Fruit fly (Drosophila melanogaster) whole organism, prepupa: ENCODE measurements around the gene vers.

Experiments used
- CG10631 ChIP-seq: fragments of 200-800 bp; sonication (Bioruptor generic); optimal IDR thresholded peaks from 2 replicates; lab custom pipeline; 2016; ENCODE audit warnings: missing biosample characterization, missing genetic modification characterization
- CG10669 ChIP-seq: fragments of 200-800 bp; sonication (Bioruptor generic); optimal IDR thresholded peaks from 3 replicates; lab custom pipeline; 2018; ENCODE audit warnings: missing biosample characterization, mild to moderate bottlenecking, missing genetic modification characterization, moderate library complexity
- CG11902 ChIP-seq: fragments of 200-800 bp; sonication (Bioruptor generic); optimal IDR thresholded peaks from 3 replicates; lab custom pipeline; 2016; ENCODE audit warnings: missing biosample characterization, missing genetic modification characterization
- CG15336 ChIP-seq: fragments of 200-800 bp; sonication (Bioruptor generic); IDR thresholded peaks from 2 replicates; pipeline ENCODE4 v1.3.6; 2022; ENCODE audit warnings: missing biosample characterization, missing genetic modification characterization
- CG1621 ChIP-seq: fragments of 200-800 bp; sonication (Bioruptor generic); optimal IDR thresholded peaks from 3 replicates; lab custom pipeline; 2018; ENCODE audit warnings: missing biosample characterization, mild to moderate bottlenecking, missing genetic modification characterization
- CG16779 ChIP-seq: fragments of 200-800 bp; sonication (Bioruptor generic); optimal IDR thresholded peaks from 3 replicates; lab custom pipeline; 2017; ENCODE audit warnings: missing biosample characterization, mild to moderate bottlenecking, missing genetic modification characterization
- CG3032 ChIP-seq: fragments of 200-800 bp; optimal IDR thresholded peaks from 2 replicates; lab custom pipeline; 2019; ENCODE audit warnings: missing biosample characterization, mild to moderate bottlenecking, missing genetic modification characterization, moderate library complexity
- CG31627 ChIP-seq: fragments of 200-800 bp; sonication (Bioruptor generic); optimal IDR thresholded peaks from 3 replicates; lab custom pipeline; 2016; ENCODE audit warnings: missing biosample characterization, missing genetic modification characterization
- CG32006 ChIP-seq: fragments of 200-800 bp; sonication (Bioruptor generic); optimal IDR thresholded peaks from 3 replicates; lab custom pipeline; 2017; ENCODE audit warnings: missing biosample characterization, mild to moderate bottlenecking, missing genetic modification characterization
- CG34406 ChIP-seq: fragments of 200-800 bp; sonication (Bioruptor generic); optimal IDR thresholded peaks from 3 replicates; lab custom pipeline; 2016; ENCODE audit warnings: missing biosample characterization, missing genetic modification characterization
- CG6163 ChIP-seq: fragments of 200-800 bp; sonication (Bioruptor generic); IDR thresholded peaks from 3 replicates; pipeline ENCODE4 v1.3.6; 2022; ENCODE audit warnings: missing biosample characterization, missing genetic modification characterization
- CG6808 ChIP-seq: fragments of 200-800 bp; sonication (Bioruptor generic); optimal IDR thresholded peaks from 3 replicates; lab custom pipeline; 2017; ENCODE audit warnings: missing biosample characterization, missing genetic modification characterization, mild to moderate bottlenecking, moderate library complexity, missing genetic modification reagents
- CG6854 ChIP-seq: fragments of 200-800 bp; sonication (Bioruptor generic); optimal IDR thresholded peaks from 2 replicates; lab custom pipeline; 2017; ENCODE audit warnings: missing biosample characterization, mild to moderate bottlenecking, missing genetic modification characterization
- CG7368 ChIP-seq: fragments of 200-800 bp; sonication (Bioruptor generic); optimal IDR thresholded peaks from 3 replicates; lab custom pipeline; 2016; ENCODE audit warnings: missing biosample characterization, missing genetic modification characterization
- CG8119 ChIP-seq: fragments of 200-800 bp; sonication (Bioruptor generic); IDR thresholded peaks from 3 replicates; pipeline ENCODE4 v1.3.6; 2022; ENCODE audit warnings: missing biosample characterization, missing genetic modification characterization
- CG8319 ChIP-seq: fragments of 200-800 bp; sonication (Bioruptor generic); optimal IDR thresholded peaks from 3 replicates; lab custom pipeline; 2016; ENCODE audit warnings: missing biosample characterization, missing genetic modification characterization
- CG8632 ChIP-seq: fragments of 200-800 bp; sonication (Bioruptor generic); optimal IDR thresholded peaks from 3 replicates; lab custom pipeline; 2016; ENCODE audit warnings: missing biosample characterization, missing genetic modification characterization
- CG9139 ChIP-seq: fragments of 200-800 bp; sonication (Bioruptor generic); optimal IDR thresholded peaks from 3 replicates; lab custom pipeline; 2017; ENCODE audit warnings: missing biosample characterization, mild to moderate bottlenecking, missing genetic modification characterization
- Eip75B ChIP-seq: fragments of 200-800 bp; sonication (Bioruptor generic); optimal IDR thresholded peaks from 3 replicates; lab custom pipeline; 2016; ENCODE audit warnings: missing biosample characterization, missing genetic modification characterization
- Eip78C ChIP-seq: fragments of 200-800 bp; sonication (Bioruptor generic); peaks from one replicate; lab custom pipeline; 2016; ENCODE audit warnings: missing biosample characterization, missing genetic modification characterization
- Ets21C ChIP-seq: fragments of 200-800 bp; sonication (Bioruptor generic); optimal IDR thresholded peaks from 3 replicates; lab custom pipeline; 2016; ENCODE audit warnings: missing biosample characterization, missing genetic modification characterization
- Gug ChIP-seq: fragments of 200-800 bp; sonication (Bioruptor generic); IDR thresholded peaks from 2 replicates; pipeline ENCODE4 v1.3.6; 2022; ENCODE audit warnings: missing biosample characterization, missing genetic modification characterization
- Hr38 ChIP-seq: sonication (Bioruptor generic); optimal IDR thresholded peaks from 2 replicates; lab custom pipeline; 2016; ENCODE audit warnings: missing biosample characterization, missing genetic modification characterization
- Hr39 ChIP-seq: fragments of 200-800 bp; sonication (Bioruptor generic); optimal IDR thresholded peaks from 2 replicates; lab custom pipeline; 2016; ENCODE audit warnings: missing biosample characterization, missing genetic modification characterization
- Hr4 ChIP-seq: fragments of 200-800 bp; sonication (Bioruptor generic); optimal IDR thresholded peaks from 3 replicates; lab custom pipeline; 2016; ENCODE audit warnings: missing biosample characterization, missing genetic modification characterization
- Lpt ChIP-seq: fragments of 200-800 bp; sonication (Bioruptor generic); optimal IDR thresholded peaks from 3 replicates; lab custom pipeline; 2016; ENCODE audit warnings: missing biosample characterization, missing genetic modification characterization
- Met ChIP-seq: fragments of 200-800 bp; sonication (Bioruptor generic); optimal IDR thresholded peaks from 3 replicates; lab custom pipeline; 2016; ENCODE audit warnings: missing biosample characterization, missing genetic modification characterization
- OdsH ChIP-seq: fragments of 200-800 bp; sonication (Bioruptor generic); optimal IDR thresholded peaks from 3 replicates; lab custom pipeline; 2016; ENCODE audit warnings: missing biosample characterization, missing genetic modification characterization
- Smox ChIP-seq: fragments of 200-800 bp; sonication (Bioruptor generic); optimal IDR thresholded peaks from 3 replicates; lab custom pipeline; 2016; ENCODE audit warnings: missing biosample characterization, missing genetic modification characterization
- Sox102F ChIP-seq: fragments of 200-800 bp; sonication (Bioruptor generic); optimal IDR thresholded peaks from 2 replicates; lab custom pipeline; 2016; ENCODE audit warnings: missing biosample characterization, mild to moderate bottlenecking, missing genetic modification characterization
- Sox15 ChIP-seq: fragments of 200-800 bp; sonication (Bioruptor generic); optimal IDR thresholded peaks from 3 replicates; lab custom pipeline; 2016; ENCODE audit warnings: missing biosample characterization, missing genetic modification characterization
- achi ChIP-seq: fragments of 200-800 bp; sonication (Bioruptor generic); optimal IDR thresholded peaks from 3 replicates; lab custom pipeline; 2016; ENCODE audit warnings: missing biosample characterization, missing genetic modification characterization
- acj6 ChIP-seq: fragments of 200-800 bp; sonication (Bioruptor generic); optimal IDR thresholded peaks from 3 replicates; lab custom pipeline; 2016; ENCODE audit warnings: missing biosample characterization, missing genetic modification characterization
- cyc ChIP-seq: fragments of 200-800 bp; sonication (Bioruptor generic); optimal IDR thresholded peaks from 3 replicates; lab custom pipeline; 2016; ENCODE audit warnings: missing biosample characterization, missing genetic modification characterization
- dsx ChIP-seq: fragments of 200-800 bp; optimal IDR thresholded peaks from 3 replicates; lab custom pipeline; 2019; ENCODE audit warnings: missing biosample characterization, mild to moderate bottlenecking, missing genetic modification characterization, moderate library complexity; ENCODE audit not compliant: poor library complexity, severe bottlenecking
- eg ChIP-seq: fragments of 200-800 bp; sonication (Bioruptor generic); IDR thresholded peaks from 3 replicates; pipeline ENCODE4 v1.3.6; 2022; ENCODE audit warnings: missing biosample characterization, missing genetic modification characterization
- esn ChIP-seq: fragments of 200-800 bp; sonication (Bioruptor generic); optimal IDR thresholded peaks from 2 replicates; lab custom pipeline; 2016; ENCODE audit warnings: missing biosample characterization, mild to moderate bottlenecking, missing genetic modification characterization, moderate library complexity
- fd59A ChIP-seq: fragments of 200-800 bp; sonication (Bioruptor generic); optimal IDR thresholded peaks from 2 replicates; lab custom pipeline; 2017; ENCODE audit warnings: missing biosample characterization, mild to moderate bottlenecking, missing genetic modification characterization, missing genetic modification reagents
- fkh ChIP-seq: fragments of 200-800 bp; sonication (Bioruptor generic); optimal IDR thresholded peaks from 3 replicates; lab custom pipeline; 2017; ENCODE audit warnings: missing biosample characterization, mild to moderate bottlenecking, missing genetic modification characterization, moderate library complexity
- lz ChIP-seq: fragments of 200-800 bp; sonication (Bioruptor generic); optimal IDR thresholded peaks from 3 replicates; lab custom pipeline; 2016; ENCODE audit warnings: missing biosample characterization, missing genetic modification characterization
- net ChIP-seq: fragments of 200-800 bp; sonication (Bioruptor generic); optimal IDR thresholded peaks from 3 replicates; lab custom pipeline; 2016; ENCODE audit warnings: missing biosample characterization, missing genetic modification characterization
- pdm3 ChIP-seq: fragments of 200-800 bp; sonication (Bioruptor generic); optimal IDR thresholded peaks from 3 replicates; lab custom pipeline; 2016; ENCODE audit warnings: missing biosample characterization, missing genetic modification characterization
- ss ChIP-seq, 2 experiments: fragments of 200-800 bp; sonication (Bioruptor generic); optimal IDR thresholded peaks; 2 replicates in 1 of 2; 3 replicates in 1 of 2; lab custom pipeline; 2017 to 2018; ENCODE audit warnings: mild to moderate bottlenecking in 2 of 2, missing biosample characterization in 2 of 2, missing genetic modification characterization in 2 of 2, moderate library complexity in 1 of 2
- svp ChIP-seq: fragments of 200-800 bp; sonication (Bioruptor generic); peaks from one replicate; lab custom pipeline; 2016; ENCODE audit warnings: missing biosample characterization, missing genetic modification characterization
- topi ChIP-seq: fragments of 200-800 bp; sonication (Bioruptor generic); optimal IDR thresholded peaks from 3 replicates; lab custom pipeline; 2016; ENCODE audit warnings: missing biosample characterization, missing genetic modification characterization
- vri ChIP-seq: fragments of 200-800 bp; sonication (Bioruptor generic); optimal IDR thresholded peaks from 3 replicates; lab custom pipeline; 2016; ENCODE audit warnings: missing biosample characterization, mild to moderate bottlenecking, missing genetic modification characterization

The vers gene

dm6 chr3L:12115966-12116735, at the start of gene vers:
TSS of gene vers (plus strand) at chr3L:12116101.
- TF ChIP-seq CG31627 (GFP tag; lab: Kevin White, UChicago) (no peak), vri (GFP tag; lab: Kevin White, UChicago) (no peak), topi (GFP tag; lab: Kevin White, UChicago) (peak; percentile 8), CG1621 (tag; lab: Kevin White, UChicago) (no peak), Eip75B (GFP tag; lab: Kevin White, UChicago) (no peak), Sox15 (no peak), Gug (GFP tag; lab: Robert Waterston, UW) (no peak), eg (GFP tag; lab: Robert Waterston, UW) (no peak), net (no peak), esn (GFP tag; lab: Kevin White, UChicago) (no peak), CG15336 (no peak), CG3032 (peak; percentile 12), CG6854 (no peak), CG8119 (GFP tag; lab: Robert Waterston, UW) (no peak), ss (GFP tag; optimal IDR thresholded peaks at IDR 0.05; lab: Kevin White, UChicago) (no peak), Eip78C (GFP tag; lab: Kevin White, UChicago) (peak; percentile 21), Met (GFP tag; lab: Kevin White, UChicago) (no peak), CG7368 (GFP tag; lab: Kevin White, UChicago) (no peak), Hr38 (GFP tag; lab: Kevin White, UChicago) (no peak), CG6808 (GFP tag; lab: Kevin White, UChicago) (no peak), Lpt (GFP tag; lab: Kevin White, UChicago) (no peak), CG11902 (GFP tag; lab: Kevin White, UChicago) (no peak), cyc (GFP tag; lab: Kevin White, UChicago) (peak; percentile 22), svp (GFP tag; lab: Kevin White, UChicago) (no peak), Hr4 (GFP tag; lab: Kevin White, UChicago) (no peak), CG16779 (tag; lab: Kevin White, UChicago) (no peak), dsx (GFP tag; lab: Kevin White, UChicago) (no peak), CG8632 (no peak), fd59A (GFP tag; lab: Kevin White, UChicago) (no peak), CG6163 (GFP tag; lab: Robert Waterston, UW) (no peak), fkh (peak; percentile 70), CG8319 (GFP tag; lab: Kevin White, UChicago) (no peak), acj6 (GFP tag; lab: Kevin White, UChicago) (no peak), Sox102F (no peak), pdm3 (GFP tag; lab: Kevin White, UChicago) (no peak), CG9139 (GFP tag; lab: Kevin White, UChicago) (no peak), CG10669 (GFP tag; lab: Kevin White, UChicago) (no peak), CG34406 (GFP tag; lab: Kevin White, UChicago) (no peak), CG10631 (GFP tag; lab: Kevin White, UChicago) (no peak), Hr39 (GFP tag; lab: Kevin White, UChicago) (no peak), CG32006 (GFP tag; lab: Kevin White, UChicago) (no peak), Smox (no peak), Ets21C (GFP tag; lab: Kevin White, UChicago) (no peak), OdsH (GFP tag; lab: Kevin White, UChicago) (no peak), lz (GFP tag; lab: Kevin White, UChicago) (peak; percentile 24), achi (GFP tag; lab: Kevin White, UChicago) (no peak)
